Fruit fly (Drosophila melanogaster): ENCODE data around the gene chinmo.

chinmo gene

dm6 chr2L:1715699-1716333 lies 64.8 kb downstream of the chinmo start, which contains the start of gene frtz (continued):
- TF ChIP-seq chif (GFP tag; optimal IDR thresholded peaks at IDR 0.05) = peak in 1 of 2 experiments; percentile 33
- TF ChIP-seq CG3163 (GFP tag; optimal IDR thresholded peaks at IDR 0.05) = no peak
- no peak for TF ChIP-seq ranshi (GFP tag; IDR thresholded peaks at IDR 0.05)
- no peak for TF ChIP-seq ac (GFP tag; optimal IDR thresholded peaks at IDR 0.05)
- no peak for TF ChIP-seq CG2875 (GFP tag; optimal IDR thresholded peaks at IDR 0.05)
- peak; percentile 19 for TF ChIP-seq lilli (GFP tag; optimal IDR thresholded peaks at IDR 0.05)
- TF ChIP-seq CG8281 (tag; optimal IDR thresholded peaks at IDR 0.05) = no peak
- no peak for TF ChIP-seq Lim3 (GFP tag; IDR thresholded peaks at IDR 0.05)
- TF ChIP-seq CG10147 (GFP tag; optimal IDR thresholded peaks at IDR 0.05) = no peak
- no peak for TF ChIP-seq CG7372 (GFP tag; IDR thresholded peaks at IDR 0.05)
- TF ChIP-seq CG6175 (GFP tag; IDR thresholded peaks at IDR 0.05) = no peak
- no peak for TF ChIP-seq aop (GFP tag; IDR thresholded peaks at IDR 0.05)
- TF ChIP-seq CG18476 (GFP tag; optimal IDR thresholded peaks at IDR 0.05) = no peak
- peak; percentile 38 for TF ChIP-seq phol (tag; optimal IDR thresholded peaks at IDR 0.05)
- TF ChIP-seq CG13624 (GFP tag; optimal IDR thresholded peaks at IDR 0.05) = no peak
- TF ChIP-seq bigmax (GFP tag; optimal IDR thresholded peaks at IDR 0.05) = no peak
- TF ChIP-seq CG4404 (GFP tag; IDR thresholded peaks at IDR 0.05) = no peak
- TF ChIP-seq knrl (GFP tag; IDR thresholded peaks at IDR 0.05; ENCODE audit: partially characterized antibody) = peak; percentile 91
- TF ChIP-seq NC2β (GFP tag; optimal IDR thresholded peaks at IDR 0.05) = no peak
- no peak for TF ChIP-seq corto (GFP tag; optimal IDR thresholded peaks at IDR 0.05)
- TF ChIP-seq Fer1 (GFP tag; optimal IDR thresholded peaks at IDR 0.05) = no peak
- no peak for TF ChIP-seq prd (optimal IDR thresholded peaks at IDR 0.05)
- TF ChIP-seq prd (GFP tag; IDR thresholded peaks at IDR 0.05) = no peak
- peak; percentile 53 for TF ChIP-seq Dref (GFP tag; IDR thresholded peaks at IDR 0.05)
- peak in 1 of 2 experiments; percentile 44 for TF ChIP-seq dpn (GFP tag; optimal IDR thresholded peaks at IDR 0.05)
- TF ChIP-seq HLH4C (GFP tag; IDR thresholded peaks at IDR 0.05; ENCODE audit: partially characterized antibody) = peak; percentile 63
- TF ChIP-seq wor (GFP tag; IDR thresholded peaks at IDR 0.05) = no peak
- no peak for TF ChIP-seq Atf-2 (GFP tag; optimal IDR thresholded peaks at IDR 0.05)
- TF ChIP-seq CG9727 (GFP tag; optimal IDR thresholded peaks at IDR 0.05) = no peak
- no peak for TF ChIP-seq repo (GFP tag; optimal IDR thresholded peaks at IDR 0.05)
- TF ChIP-seq lab (GFP tag; optimal IDR thresholded peaks at IDR 0.05) = no peak
- TF ChIP-seq HHEX (GFP tag; optimal IDR thresholded peaks at IDR 0.05) = no peak
- TF ChIP-seq CG12219 (GFP tag; optimal IDR thresholded peaks at IDR 0.05) = no peak
- TF ChIP-seq tin (GFP tag; optimal IDR thresholded peaks at IDR 0.05) = no peak
- TF ChIP-seq CG4820 (GFP tag; optimal IDR thresholded peaks at IDR 0.05) = no peak
- TF ChIP-seq Mrtf (GFP tag; IDR thresholded peaks at IDR 0.05) = no peak
- TF ChIP-seq CG2120 (GFP tag; optimal IDR thresholded peaks at IDR 0.05) = peak; percentile 44
- TF ChIP-seq gfzf (GFP tag; optimal IDR thresholded peaks at IDR 0.05) = peak; percentile 51
- no peak for TF ChIP-seq CG13894 (tag; optimal IDR thresholded peaks at IDR 0.05)
- no peak for TF ChIP-seq CG10366 (GFP tag; IDR thresholded peaks at IDR 0.05)
- TF ChIP-seq CG31365 (tag; optimal IDR thresholded peaks at IDR 0.05) = no peak
- TF ChIP-seq CG32772 (GFP tag; IDR thresholded peaks at IDR 0.05) = no peak
- no peak for TF ChIP-seq CG15479 (GFP tag; optimal IDR thresholded peaks at IDR 0.05)
- TF ChIP-seq CG2202 (tag; optimal IDR thresholded peaks at IDR 0.05) = no peak
- no peak for TF ChIP-seq toy (GFP tag; IDR thresholded peaks at IDR 0.05)
- TF ChIP-seq CG10543 (GFP tag; optimal IDR thresholded peaks at IDR 0.05) = no peak
- TF ChIP-seq Opbp (GFP tag; IDR thresholded peaks at IDR 0.05; ENCODE audit: partially characterized antibody) = peak; percentile 92
- TF ChIP-seq h (optimal IDR thresholded peaks at IDR 0.05) = no peak
- TF ChIP-seq HmgZ (tag; optimal IDR thresholded peaks at IDR 0.05) = peak; percentile 60
- TF ChIP-seq Adf1 (GFP tag; IDR thresholded peaks at IDR 0.05) = no peak
- TF ChIP-seq CG8290 (GFP tag; optimal IDR thresholded peaks at IDR 0.05) = no peak
- no peak for TF ChIP-seq CG8290 (tag; optimal IDR thresholded peaks at IDR 0.05)
